Worm (Caenorhabditis elegans) whole organism, L1 larva: ENCODE data around the gene C11H1.5.

Experiments
- fkh-10 ChIP-seq: sonication (generic microtip); optimal IDR thresholded peaks from 2 replicates; lab custom pipeline; 2017; ENCODE audit warnings: missing biosample characterization, missing genetic modification reagents, missing genetic modification characterization
- sptf-1 ChIP-seq: fragments of 150-350 bp; optimal IDR thresholded peaks from 2 replicates; lab custom pipeline; 2014; ENCODE audit warnings: missing biosample characterization, missing genetic modification characterization

ce11 chrX:14292632-14293031 is 10.3 kb downstream of the C11H1.5 start:
- TF ChIP-seq sptf-1 (tag; lab: Kevin White, UChicago) (no peak), fkh-10 (GFP tag; lab: Kevin White, UChicago) (no peak)
